Fruit fly (Drosophila melanogaster): ENCODE measurements around the gene Lk.

Gene Lk

dm6 chr3L:14558947-14559509 lies 1.5 kb downstream of the Lk start (continued):
- TF ChIP-seq trem (tag; optimal IDR thresholded peaks at IDR 0.05) (no peak), CG11723 (GFP tag; optimal IDR thresholded peaks at IDR 0.05) (no peak), scrt (GFP tag; optimal IDR thresholded peaks at IDR 0.05) (no peak), fd96Cb (tag; optimal IDR thresholded peaks at IDR 0.05) (no peak), Dek (tag; optimal IDR thresholded peaks at IDR 0.05) (no peak), CG11695 (GFP tag; IDR thresholded peaks at IDR 0.05) (0 out of 3 replicates have a peak, but pooled peaks have one; percentile 7), otp (GFP tag; IDR thresholded peaks at IDR 0.05) (no peak), Med (GFP tag) (peak; percentile 66), CG9215 (GFP tag; IDR thresholded peaks at IDR 0.05) (no peak), hbn (GFP tag; IDR thresholded peaks at IDR 0.05; ENCODE audit: partially characterized antibody) (no peak), CG11560 (tag; IDR thresholded peaks at IDR 0.05) (no peak)

- TF ChIP-seq CTCF (GFP tag; optimal IDR thresholded peaks at IDR 0.05) (no peak), CG12942 (GFP tag; optimal IDR thresholded peaks at IDR 0.05) (no peak), sens (GFP tag) (peak; percentile 10), sug (tag; optimal IDR thresholded peaks at IDR 0.05) (peak; percentile 2), insv (GFP tag; optimal IDR thresholded peaks at IDR 0.05) (no peak), jigr1 (GFP tag; IDR thresholded peaks at IDR 0.05) (no peak), jing (GFP tag; optimal IDR thresholded peaks at IDR 0.05) (no peak), CG7987 (GFP tag; optimal IDR thresholded peaks at IDR 0.05) (peak; percentile 25), CG8478 (optimal IDR thresholded peaks at IDR 0.05) (no peak), CG7357 (GFP tag; IDR thresholded peaks at IDR 0.05) (no peak), pho (GFP tag; optimal IDR thresholded peaks at IDR 0.05) (no peak), wor (GFP tag; IDR thresholded peaks at IDR 0.05) (no peak), CG2712 (tag; optimal IDR thresholded peaks at IDR 0.05) (no peak), Ets65A (GFP tag) (no peak), lab (GFP tag; optimal IDR thresholded peaks at IDR 0.05) (no peak), zen (tag; optimal IDR thresholded peaks at IDR 0.05) (no peak), gsb (GFP tag; IDR thresholded peaks at IDR 0.05) (no peak), D19A (tag; optimal IDR thresholded peaks at IDR 0.05) (no peak), CG10321 (GFP tag; IDR thresholded peaks at IDR 0.05) (no peak), Hr51 (GFP tag; optimal IDR thresholded peaks at IDR 0.05) (no peak), gfzf (GFP tag; optimal IDR thresholded peaks at IDR 0.05) (no peak), CG8388 (GFP tag; optimal IDR thresholded peaks at IDR 0.05) (no peak), eve (GFP tag; optimal IDR thresholded peaks at IDR 0.05) (peak in 1 of 2 experiments; percentile 38), Med (GFP tag) (peak; percentile 29), CG10654 (GFP tag; optimal IDR thresholded peaks at IDR 0.05) (no peak), vnd (GFP tag; IDR thresholded peaks at IDR 0.05; ENCODE audit: partially characterized antibody) (no peak), CG9817 (tag; optimal IDR thresholded peaks at IDR 0.05) (no peak), Bteb2 (GFP tag; optimal IDR thresholded peaks at IDR 0.05) (no peak), ERR (GFP tag; optimal IDR thresholded peaks at IDR 0.05) (no peak), Dip2 (GFP tag; IDR thresholded peaks at IDR 0.05) (no peak), ci (GFP tag; IDR thresholded peaks at IDR 0.05) (0 out of 3 replicates have a peak, but pooled peaks have one; percentile 9), rib (GFP tag; IDR thresholded peaks at IDR 0.05) (no peak), CG13296 (GFP tag; optimal IDR thresholded peaks at IDR 0.05) (no peak), unpg (GFP tag; optimal IDR thresholded peaks at IDR 0.05) (no peak), Fer1 (GFP tag; optimal IDR thresholded peaks at IDR 0.05) (no peak), Ravus (GFP tag; IDR thresholded peaks at IDR 0.05) (no peak), Trl (optimal IDR thresholded peaks at IDR 0.05) (no peak), Trl (GFP tag; optimal IDR thresholded peaks at IDR 0.05) (no peak), hkb (optimal IDR thresholded peaks at IDR 0.05) (no peak), hkb (GFP tag; IDR thresholded peaks at IDR 0.05) (no peak), CG15269 (tag; optimal IDR thresholded peaks at IDR 0.05) (no peak), org-1 (GFP tag; optimal IDR thresholded peaks at IDR 0.05) (no peak)
Measured at dm6 chr3L:14558018-14558417, 2.5 kb downstream of the Lk start.
